Fruit fly (Drosophila melanogaster): ENCODE data around the gene prage.
A peak's percentile ranks its signal among the peaks of the same experiment; 100 is the strongest.

Gene prage

DNA sequence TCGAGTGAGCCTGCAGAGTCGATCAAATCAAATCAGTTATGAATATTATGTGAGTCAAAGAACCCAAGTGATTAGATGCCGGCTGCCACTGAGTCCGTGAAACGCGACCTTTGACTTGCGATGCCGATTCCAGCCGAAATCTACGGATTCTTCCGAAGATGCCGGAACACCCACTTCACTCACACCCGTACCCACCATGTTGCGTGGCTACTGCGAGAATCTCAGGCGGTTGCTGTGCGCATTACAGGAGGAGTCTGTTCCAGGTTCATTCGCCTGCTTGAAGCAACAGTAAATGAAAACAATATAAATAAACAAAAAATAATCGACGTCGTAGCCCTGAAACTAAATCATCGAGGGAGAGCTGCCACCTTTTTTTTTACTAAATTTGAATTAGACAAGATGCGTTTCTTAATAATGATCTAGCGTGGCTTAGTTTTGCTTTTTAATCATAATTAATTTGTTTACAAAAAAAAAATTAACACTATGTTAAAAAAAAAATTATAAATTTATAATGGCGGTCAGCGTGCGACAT lies 128.2 kb downstream of the prage start, which contains the start of gene Ldaf1 (continued):
- TF ChIP-seq CG14710 (tag; optimal IDR thresholded peaks at IDR 0.05) (peak; percentile 22), CG1602 (GFP tag; optimal IDR thresholded peaks at IDR 0.05) (no peak), Xrp1 (GFP tag; IDR thresholded peaks at IDR 0.05) (no peak), corto (GFP tag; optimal IDR thresholded peaks at IDR 0.05) (no peak), nerfin-1 (tag; optimal IDR thresholded peaks at IDR 0.05) (no peak), tup (GFP tag; optimal IDR thresholded peaks at IDR 0.05) (no peak), CG32532 (GFP tag; IDR thresholded peaks at IDR 0.05) (no peak), gro (GFP tag; optimal IDR thresholded peaks at IDR 0.05) (no peak), CG2678 (tag; optimal IDR thresholded peaks at IDR 0.05) (peak; percentile 11), pzg (GFP tag; optimal IDR thresholded peaks at IDR 0.05) (peak; percentile 33)

DNA sequence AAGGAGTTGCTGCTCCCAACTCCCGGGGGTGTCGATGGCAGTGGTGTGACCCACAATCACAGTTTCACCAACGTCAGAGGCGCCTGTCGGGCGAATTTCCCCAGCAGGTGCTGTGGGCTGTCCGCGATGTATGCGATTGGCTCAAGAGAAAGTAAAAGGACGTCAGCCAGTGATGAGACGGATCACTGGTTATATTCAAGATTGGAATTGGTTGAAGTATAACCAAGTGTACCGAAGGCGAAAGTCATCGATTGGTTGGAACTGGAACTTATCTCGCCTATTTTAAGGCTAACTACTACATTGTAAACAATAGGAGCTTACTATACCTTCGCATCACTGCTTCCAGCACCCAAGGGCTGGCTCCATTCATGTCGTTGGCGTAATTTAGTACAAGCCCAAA lies 129.6 kb downstream of the prage start, which contains the start of gene CG32801:
Gene CG32801, minus strand, starts transcription at position 101 of the 400 bp plus-strand sequence.
- TF ChIP-seq Hr78 (GFP tag; optimal IDR thresholded peaks at IDR 0.05) (no peak), CG2120 (GFP tag; optimal IDR thresholded peaks at IDR 0.05) (no peak), CG9215 (GFP tag; IDR thresholded peaks at IDR 0.05) (no peak), shn (GFP tag; optimal IDR thresholded peaks at IDR 0.05) (no peak), CG17186 (GFP tag; optimal IDR thresholded peaks at IDR 0.05) (no peak), Tbp (GFP tag; optimal IDR thresholded peaks at IDR 0.05) (no peak), cas (GFP tag; IDR thresholded peaks at IDR 0.05) (no peak), CG6689 (GFP tag; IDR thresholded peaks at IDR 0.05) (no peak), emc (GFP tag; optimal IDR thresholded peaks at IDR 0.05) (no peak), BEAF-32 (GFP tag; optimal IDR thresholded peaks at IDR 0.05) (no peak), Antp (GFP tag; optimal IDR thresholded peaks at IDR 0.05) (no peak), gro (GFP tag; optimal IDR thresholded peaks at IDR 0.05) (no peak), sisA (GFP tag; IDR thresholded peaks at IDR 0.05) (no peak), ttk (GFP tag; IDR thresholded peaks at IDR 0.05) (no peak), Nf-YB (GFP tag; optimal IDR thresholded peaks at IDR 0.05) (no peak), aop (GFP tag; IDR thresholded peaks at IDR 0.05) (no peak), CG4328 (GFP tag; optimal IDR thresholded peaks at IDR 0.05) (no peak)

All from whole organism, embryonic.